Worm (Caenorhabditis elegans) whole organism, young adult: ENCODE data around the gene bli-2.
A peak's percentile ranks its signal among the peaks of the same experiment; 100 is the strongest.

Experiments
- B0019.2 ChIP-seq: fragments of 200-800 bp; sonication (Bioruptor generic); conservative IDR thresholded peaks from 2 replicates; pipeline ENCODE4 v1.3.6; 2022; ENCODE audit warnings: missing genetic modification reagents, missing genetic modification characterization, missing compliant biosample characterization
- F22D6.2 ChIP-seq: sonication (generic microtip); optimal IDR thresholded peaks from 2 replicates; lab custom pipeline; 2016; ENCODE audit warnings: mild to moderate bottlenecking, missing genetic modification characterization, missing compliant biosample characterization
- F23B12.7 ChIP-seq: sonication (generic microtip); optimal IDR thresholded peaks from 2 replicates; lab custom pipeline; 2017; ENCODE audit warnings: missing genetic modification characterization, mild to moderate bottlenecking, missing compliant biosample characterization, antibody characterized with exemption, moderate library complexity; ENCODE audit not compliant: insufficient read depth
- F33H1.4 ChIP-seq: fragments of 200-800 bp; sonication (Bioruptor generic); IDR thresholded peaks from 2 replicates; pipeline ENCODE4 v1.3.6; 2022; ENCODE audit warnings: missing genetic modification reagents, missing genetic modification characterization, missing compliant biosample characterization
- F37B4.10 ChIP-seq: fragments of 200-800 bp; sonication (Bioruptor generic); IDR thresholded peaks from 2 replicates; pipeline ENCODE4 v1.3.6; 2022; ENCODE audit warnings: missing genetic modification characterization, missing compliant biosample characterization
- F39B2.1 ChIP-seq: fragments of 200-800 bp; sonication (Bioruptor generic); IDR thresholded peaks from 2 replicates; pipeline ENCODE4 v1.3.6; 2022; ENCODE audit warnings: missing genetic modification reagents, missing genetic modification characterization, missing compliant biosample characterization
- T26A5.8 ChIP-seq: sonication (generic microtip); optimal IDR thresholded peaks from 2 replicates; lab custom pipeline; 2016; ENCODE audit warnings: missing genetic modification characterization, missing compliant biosample characterization
- Y53F4B.3 ChIP-seq: fragments of 200-800 bp; sonication (Bioruptor generic); IDR thresholded peaks from 2 replicates; pipeline ENCODE4 v1.3.6; 2022; ENCODE audit warnings: missing genetic modification reagents, missing genetic modification characterization, missing compliant biosample characterization
- ama-1 ChIP-seq, 3 experiments: fragments of 150-350 bp in 1 of 3; sonication (generic microtip) in 2 of 3; optimal IDR thresholded peaks; 2 replicates each; lab custom pipeline; 2014 to 2018; ENCODE audit warnings: missing biosample characterization in 2 of 3, missing genetic modification characterization in 2 of 3, missing genetic modification reagents in 2 of 3
- aptf-3 ChIP-seq: fragments of 200-800 bp; sonication (Bioruptor generic); IDR thresholded peaks from 2 replicates; pipeline ENCODE4 v1.3.6; 2022; ENCODE audit warnings: missing genetic modification characterization, missing compliant biosample characterization
- attf-5 ChIP-seq: fragments of 200-800 bp; sonication (Bioruptor generic); optimal IDR thresholded peaks from 2 replicates; lab custom pipeline; 2018; ENCODE audit warnings: mild to moderate bottlenecking, missing genetic modification characterization, missing compliant biosample characterization
- ceh-100 ChIP-seq: fragments of 200-800 bp; sonication (Bioruptor generic); IDR thresholded peaks from 2 replicates; pipeline ENCODE4 v1.3.6; 2022; ENCODE audit warnings: missing genetic modification reagents, missing genetic modification characterization, missing compliant biosample characterization
- ceh-58 ChIP-seq: fragments of 200-800 bp; sonication (Bioruptor generic); IDR thresholded peaks from 2 replicates; pipeline ENCODE4 v1.3.6; 2022; ENCODE audit warnings: missing genetic modification characterization, missing compliant biosample characterization
- ceh-79 ChIP-seq: sonication (generic microtip); optimal IDR thresholded peaks from 2 replicates; lab custom pipeline; 2017; ENCODE audit warnings: mild to moderate bottlenecking, missing genetic modification characterization, missing compliant biosample characterization
- chd-7 ChIP-seq: sonication (generic microtip); optimal IDR thresholded peaks from 2 replicates; lab custom pipeline; 2016; ENCODE audit warnings: mild to moderate bottlenecking, missing genetic modification characterization, moderate library complexity, missing compliant biosample characterization
- dpff-1 ChIP-seq: sonication (generic microtip); optimal IDR thresholded peaks from 2 replicates; lab custom pipeline; 2017; ENCODE audit warnings: mild to moderate bottlenecking, missing genetic modification characterization, missing compliant biosample characterization
- egl-44 ChIP-seq: fragments of 200-800 bp; sonication (Bioruptor generic); IDR thresholded peaks from 2 replicates; pipeline ENCODE4 v1.3.6; 2022; ENCODE audit warnings: missing genetic modification reagents, missing genetic modification characterization, missing compliant biosample characterization
- gei-17 ChIP-seq: fragments of 200-800 bp; sonication (Bioruptor generic); optimal IDR thresholded peaks from 2 replicates; lab custom pipeline; 2018; ENCODE audit warnings: mild to moderate bottlenecking, missing genetic modification characterization, missing compliant biosample characterization
- hrde-1 ChIP-seq: sonication (generic microtip); optimal IDR thresholded peaks from 2 replicates; lab custom pipeline; 2016; ENCODE audit warnings: missing genetic modification characterization, mild to moderate bottlenecking, missing compliant biosample characterization, moderate library complexity, missing genotype, missing genetic modification reagents, borderline replicate concordance
- let-526 ChIP-seq: fragments of 200-800 bp; sonication (Bioruptor generic); IDR thresholded peaks from 2 replicates; pipeline ENCODE4 v1.3.6; 2022; ENCODE audit warnings: missing genetic modification reagents, missing genetic modification characterization, missing compliant biosample characterization
- let-607 ChIP-seq, 2 experiments: fragments of 200-800 bp in 1 of 2; sonication (Bioruptor generic) in 1 of 2; sonication (generic microtip) in 1 of 2; optimal IDR thresholded peaks; 2 replicates each; lab custom pipeline; 2016 to 2018; ENCODE audit warnings: mild to moderate bottlenecking in 2 of 2, missing compliant biosample characterization in 2 of 2, missing genetic modification characterization in 2 of 2, moderate library complexity in 2 of 2, missing genotype in 1 of 2
- lin-26 ChIP-seq: fragments of 200-800 bp; sonication (Bioruptor generic); IDR thresholded peaks from 2 replicates; pipeline ENCODE4 v1.3.6; 2022; ENCODE audit warnings: missing genetic modification reagents, missing genetic modification characterization, missing compliant biosample characterization
- lin-40 ChIP-seq: sonication (generic microtip); optimal IDR thresholded peaks from 2 replicates; lab custom pipeline; 2016; ENCODE audit warnings: missing genetic modification characterization, mild to moderate bottlenecking, missing compliant biosample characterization, missing genotype, missing genetic modification reagents
- lsy-27 ChIP-seq: sonication (generic microtip); optimal IDR thresholded peaks from 2 replicates; lab custom pipeline; 2017; ENCODE audit warnings: missing genetic modification characterization, mild to moderate bottlenecking, missing compliant biosample characterization, antibody characterized with exemption, missing genotype, borderline replicate concordance; ENCODE audit not compliant: insufficient read depth
- madf-10 ChIP-seq: sonication (generic microtip); optimal IDR thresholded peaks from 2 replicates; lab custom pipeline; 2016; ENCODE audit warnings: mild to moderate bottlenecking, missing genetic modification characterization, missing compliant biosample characterization
- madf-8 ChIP-seq: fragments of 200-800 bp; sonication (Bioruptor generic); conservative IDR thresholded peaks from 2 replicates; pipeline ENCODE4 v1.3.6; 2022; ENCODE audit warnings: missing genetic modification reagents, missing genetic modification characterization, missing compliant biosample characterization
- mcd-1 ChIP-seq: fragments of 200-800 bp; sonication (Bioruptor generic); IDR thresholded peaks from 2 replicates; pipeline ENCODE4 v1.3.6; 2022; ENCODE audit warnings: missing genetic modification reagents, missing genetic modification characterization, missing compliant biosample characterization
- mxl-1 ChIP-seq: sonication (generic microtip); optimal IDR thresholded peaks from 2 replicates; lab custom pipeline; 2016; ENCODE audit warnings: missing genetic modification characterization, missing compliant biosample characterization
- nfya-1 ChIP-seq: sonication (generic microtip); optimal IDR thresholded peaks from 2 replicates; lab custom pipeline; 2017; ENCODE audit warnings: antibody characterized with exemption, missing compliant biosample characterization, missing genetic modification characterization, borderline replicate concordance; ENCODE audit not compliant: insufficient read depth
- pha-4 ChIP-seq: fragments of 150-350 bp; sonication (generic microtip); optimal IDR thresholded peaks from 2 replicates; lab custom pipeline; 2014; ENCODE audit warnings: missing biosample characterization, missing genetic modification reagents, missing genetic modification characterization
- rpc-1 ChIP-seq, 2 experiments: fragments of 150-350 bp in 1 of 2; sonication (generic microtip) in 1 of 2; optimal IDR thresholded peaks; 2 replicates each; lab custom pipeline; 2014 to 2018; ENCODE audit warnings: missing biosample characterization in 1 of 2, missing genetic modification characterization in 1 of 2, missing genetic modification reagents in 1 of 2, missing genotype in 1 of 2
- sea-2 ChIP-seq: fragments of 200-800 bp; sonication (Bioruptor generic); IDR thresholded peaks from 2 replicates; pipeline ENCODE4 v1.3.6; 2022; ENCODE audit warnings: missing genetic modification characterization, missing compliant biosample characterization
- sptf-2 ChIP-seq: fragments of 200-800 bp; sonication (Bioruptor generic); optimal IDR thresholded peaks from 2 replicates; lab custom pipeline; 2018; ENCODE audit warnings: mild to moderate bottlenecking, missing genetic modification characterization, missing compliant biosample characterization
- tlf-1 ChIP-seq: fragments of 200-800 bp; sonication (Bioruptor generic); optimal IDR thresholded peaks from 2 replicates; lab custom pipeline; 2018; ENCODE audit warnings: mild to moderate bottlenecking, missing genetic modification characterization, missing compliant biosample characterization
- xnd-1 ChIP-seq: sonication (generic microtip); optimal IDR thresholded peaks from 2 replicates; lab custom pipeline; 2016; ENCODE audit warnings: missing genotype, missing genetic modification reagents, missing genetic modification characterization, missing compliant biosample characterization
- ztf-6 ChIP-seq: fragments of 200-800 bp; sonication (Bioruptor generic); IDR thresholded peaks from 2 replicates; pipeline ENCODE4 v1.3.6; 2022; ENCODE audit warnings: missing genetic modification reagents, missing genetic modification characterization, missing compliant biosample characterization

The bli-2 gene

ce11 chrII:5661735-5662177, 9.5 kb upstream of the bli-2 start (continued):
- TF ChIP-seq ceh-100 (GFP tag; lab: Robert Waterston, UW) = peak; percentile 90
- no peak; the same call in 1 of the 2 replicates for TF ChIP-seq F33H1.4
- peak; percentile 91 for TF ChIP-seq mcd-1 (GFP tag; lab: Robert Waterston, UW)
- TF ChIP-seq F37B4.10 (GFP tag; lab: Robert Waterston, UW) = peak; percentile 92; the same call in 1 of the 2 replicates
- peak; percentile 85 for TF ChIP-seq lin-26
- TF ChIP-seq ztf-6 (GFP tag; lab: Robert Waterston, UW) = peak; percentile 83
- peak; percentile 99 for TF ChIP-seq chd-7 (tag; lab: Kevin White, UChicago)
- peak; percentile 67 for TF ChIP-seq B0019.2
- TF ChIP-seq let-607 (tag; optimal IDR thresholded peaks at IDR 0.05; lab: Kevin White, UChicago) = peak; percentile 82 to 88
- no peak for TF ChIP-seq rpc-1 (optimal IDR thresholded peaks at IDR 0.05; lab: Kevin White, UChicago)
- TF ChIP-seq rpc-1 (tag; optimal IDR thresholded peaks at IDR 0.05; lab: Kevin White, UChicago) = no peak
- TF ChIP-seq pha-4 = no peak
- TF ChIP-seq gei-17 (GFP tag; lab: Kevin White, UChicago) = peak; percentile 91
- peak; percentile 94 for TF ChIP-seq hrde-1 (tag; lab: Kevin White, UChicago)
- peak; percentile 93 for TF ChIP-seq tlf-1 (GFP tag; lab: Kevin White, UChicago)
- TF ChIP-seq mxl-1 (tag; lab: Kevin White, UChicago) = peak; percentile 67
- peak; percentile 31; the same call in 1 of the 2 replicates for TF ChIP-seq Y53F4B.3 (GFP tag; lab: Robert Waterston, UW)
- peak; percentile 99 for TF ChIP-seq ceh-79 (tag; lab: Kevin White, UChicago)
- TF ChIP-seq nfya-1 (tag; lab: Kevin White, UChicago) = no peak
- TF ChIP-seq madf-10 (tag; lab: Kevin White, UChicago) = peak; percentile 85
- TF ChIP-seq madf-8 = no peak
- no peak for TF ChIP-seq sptf-2 (GFP tag; lab: Kevin White, UChicago)
- TF ChIP-seq sea-2 (GFP tag; lab: Robert Waterston, UW) = peak; percentile 96
- TF ChIP-seq ama-1 (optimal IDR thresholded peaks at IDR 0.05; lab: Kevin White, UChicago) = peak; percentile 100
- peak; percentile 89 to 94 for TF ChIP-seq ama-1 (GFP tag; optimal IDR thresholded peaks at IDR 0.05; lab: Kevin White, UChicago)
- TF ChIP-seq egl-44 (GFP tag; lab: Robert Waterston, UW) = peak; percentile 90; the same call in 1 of the 2 replicates
- TF ChIP-seq T26A5.8 (tag; lab: Kevin White, UChicago) = peak; percentile 98
- peak; percentile 97 for TF ChIP-seq let-526 (GFP tag; lab: Robert Waterston, UW)
- peak; percentile 16 for TF ChIP-seq F22D6.2 (tag; lab: Kevin White, UChicago)
- peak; percentile 85 for TF ChIP-seq attf-5 (GFP tag; lab: Kevin White, UChicago)
- peak; percentile 50 for TF ChIP-seq xnd-1 (tag; lab: Kevin White, UChicago)
- TF ChIP-seq dpff-1 = peak; percentile 99
- peak; percentile 90 for TF ChIP-seq F39B2.1 (GFP tag; lab: Robert Waterston, UW)
- TF ChIP-seq lsy-27 = peak; percentile 90
- peak; percentile 88 for TF ChIP-seq lin-40 (tag; lab: Kevin White, UChicago)
- peak; percentile 97 for TF ChIP-seq ceh-58 (GFP tag; lab: Robert Waterston, UW)
- peak; percentile 99 for TF ChIP-seq aptf-3 (GFP tag; lab: Robert Waterston, UW)
- TF ChIP-seq F23B12.7 (tag; lab: Kevin White, UChicago) = no peak
